Worm (Caenorhabditis elegans) whole organism, L1 larva: ENCODE measurements around the gene F40F12.9.
A peak's percentile ranks its signal among the peaks of the same experiment; 100 is the strongest.

Experiments used
- C04F5.9 ChIP-seq: sonication (generic microtip); optimal IDR thresholded peaks from 2 replicates; lab custom pipeline; 2016; ENCODE audit warnings: missing genetic modification characterization, missing compliant biosample characterization
- C16A3.4 ChIP-seq: fragments of 150-350 bp; optimal IDR thresholded peaks from 2 replicates; lab custom pipeline; 2014; ENCODE audit warnings: missing biosample characterization, missing genetic modification characterization
- C34B4.2 ChIP-seq: sonication (generic microtip); optimal IDR thresholded peaks from 2 replicates; lab custom pipeline; 2017; ENCODE audit warnings: mild to moderate bottlenecking, missing genetic modification characterization, missing compliant biosample characterization
- aha-1 ChIP-seq: fragments of 150-350 bp; optimal IDR thresholded peaks from 2 replicates; lab custom pipeline; 2014; ENCODE audit warnings: missing biosample characterization, missing genetic modification characterization
- aly-2 ChIP-seq: fragments of 150-350 bp; optimal IDR thresholded peaks from 2 replicates; lab custom pipeline; 2014; ENCODE audit warnings: missing biosample characterization, missing genetic modification characterization
- ceh-63 ChIP-seq: fragments of 200-800 bp; sonication (Bioruptor generic); optimal IDR thresholded peaks from 2 replicates; lab custom pipeline; 2018; ENCODE audit warnings: mild to moderate bottlenecking, missing genetic modification characterization, missing compliant biosample characterization
- ceh-8 ChIP-seq: fragments of 200-800 bp; sonication (Bioruptor generic); optimal IDR thresholded peaks from 2 replicates; lab custom pipeline; 2018; ENCODE audit warnings: mild to moderate bottlenecking, missing genetic modification characterization, moderate library complexity, missing compliant biosample characterization
- ceh-82 ChIP-seq, 3 experiments: fragments of 150-350 bp in 1 of 3; sonication (generic microtip) in 2 of 3; optimal IDR thresholded peaks; 2 replicates each; lab custom pipeline; 2014 to 2017; ENCODE audit warnings: missing biosample characterization in 3 of 3, missing genetic modification characterization in 3 of 3
- ceh-88 ChIP-seq: fragments of 200-800 bp; sonication (Bioruptor generic); IDR thresholded peaks from 2 replicates; pipeline ENCODE4 v1.3.6; 2022; ENCODE audit warnings: missing genetic modification characterization, missing compliant biosample characterization
- ceh-90 ChIP-seq: sonication (generic microtip); optimal IDR thresholded peaks from 2 replicates; lab custom pipeline; 2016; ENCODE audit warnings: missing genetic modification characterization, missing compliant biosample characterization
- dsc-1 ChIP-seq: sonication (generic microtip); optimal IDR thresholded peaks from 2 replicates; lab custom pipeline; 2016; ENCODE audit warnings: mild to moderate bottlenecking, missing genetic modification characterization, missing compliant biosample characterization
- efl-1 ChIP-seq, 4 experiments: fragments of 150-350 bp; optimal IDR thresholded peaks in 3 of 4; peaks in 1 of 4; 1 replicate in 1 of 4; 2 replicates in 3 of 4; lab custom pipeline; 2014; ENCODE audit warnings: missing biosample characterization in 2 of 4, missing genetic modification characterization in 2 of 4, missing genetic modification reagents in 2 of 4
- efl-3 ChIP-seq: fragments of 200-800 bp; sonication (Bioruptor generic); optimal IDR thresholded peaks from 2 replicates; lab custom pipeline; 2018; ENCODE audit warnings: mild to moderate bottlenecking, missing genetic modification characterization, missing compliant biosample characterization
- egl-13 ChIP-seq: sonication (generic microtip); optimal IDR thresholded peaks from 2 replicates; lab custom pipeline; 2016; ENCODE audit warnings: missing genotype, missing genetic modification reagents, missing genetic modification characterization, missing compliant biosample characterization
- elt-3 ChIP-seq, 6 experiments: fragments of 150-350 bp in 1 of 6; sonication (generic microtip); optimal IDR thresholded peaks; 2 replicates each; lab custom pipeline; 2017 to 2018; ENCODE audit warnings: missing biosample characterization in 6 of 6, missing genetic modification characterization in 6 of 6, inconsistent platforms in 1 of 6
- fkh-10 ChIP-seq: sonication (generic microtip); optimal IDR thresholded peaks from 2 replicates; lab custom pipeline; 2017; ENCODE audit warnings: missing biosample characterization, missing genetic modification reagents, missing genetic modification characterization
- fkh-4 ChIP-seq: sonication (generic microtip); optimal IDR thresholded peaks from 2 replicates; lab custom pipeline; 2016; ENCODE audit warnings: missing compliant biosample characterization, missing genetic modification characterization, borderline replicate concordance
- fkh-8 ChIP-seq: sonication (generic microtip); optimal IDR thresholded peaks from 2 replicates; lab custom pipeline; 2016; ENCODE audit warnings: mild to moderate bottlenecking, missing genetic modification characterization, missing compliant biosample characterization
- grh-1 ChIP-seq: fragments of 200-800 bp; sonication (Bioruptor generic); IDR thresholded peaks from 2 replicates; pipeline ENCODE4 v1.3.6; 2022; ENCODE audit warnings: missing genetic modification reagents, missing genetic modification characterization, missing compliant biosample characterization
- hlh-4 ChIP-seq: sonication (generic microtip); optimal IDR thresholded peaks from 2 replicates; lab custom pipeline; 2016; ENCODE audit warnings: mild to moderate bottlenecking, missing genetic modification characterization, missing compliant biosample characterization
- isw-1 ChIP-seq: fragments of 200-800 bp; sonication (Bioruptor generic); IDR thresholded peaks from 2 replicates; pipeline ENCODE4 v1.3.6; 2022; ENCODE audit warnings: missing genetic modification characterization, missing compliant biosample characterization
- jun-1 ChIP-seq: fragments of 150-350 bp; optimal IDR thresholded peaks from 2 replicates; lab custom pipeline; 2014; ENCODE audit warnings: missing biosample characterization, missing genetic modification reagents, missing genetic modification characterization
- lin-13 ChIP-seq: fragments of 150-350 bp; optimal IDR thresholded peaks from 2 replicates; lab custom pipeline; 2014; ENCODE audit warnings: missing biosample characterization, missing genetic modification reagents, missing genetic modification characterization
- lin-14 ChIP-seq: fragments of 200-800 bp; sonication (Bioruptor generic); optimal IDR thresholded peaks from 2 replicates; lab custom pipeline; 2018; ENCODE audit warnings: mild to moderate bottlenecking, missing genetic modification characterization, moderate library complexity, missing compliant biosample characterization
- lin-15B ChIP-seq: fragments of 150-350 bp; sonication (generic microtip); optimal IDR thresholded peaks from 3 replicates; lab custom pipeline; 2014; ENCODE audit warnings: missing biosample characterization, missing genetic modification characterization
- lin-35 ChIP-seq, 2 experiments: fragments of 150-350 bp; optimal IDR thresholded peaks; 2 replicates each; lab custom pipeline; 2014; ENCODE audit warnings: missing biosample characterization in 2 of 2, missing genetic modification characterization in 2 of 2, missing genetic modification reagents in 2 of 2
- lsy-2 ChIP-seq, 2 experiments: fragments of 150-350 bp; optimal IDR thresholded peaks; 2 replicates each; lab custom pipeline; 2014; ENCODE audit warnings: missing biosample characterization in 2 of 2, missing genetic modification characterization in 2 of 2
- mab-9 ChIP-seq: fragments of 200-800 bp; sonication (Bioruptor generic); IDR thresholded peaks from 2 replicates; pipeline ENCODE4 v1.3.6; 2022; ENCODE audit warnings: missing genetic modification reagents, missing genetic modification characterization, missing compliant biosample characterization
- mdl-1 ChIP-seq, 2 experiments: fragments of 150-350 bp; optimal IDR thresholded peaks; 2 replicates each; lab custom pipeline; 2014 to 2017; ENCODE audit warnings: missing biosample characterization in 2 of 2, missing genetic modification characterization in 2 of 2, inconsistent platforms in 1 of 2
- nhr-12 ChIP-seq: sonication (generic microtip); optimal IDR thresholded peaks from 2 replicates; lab custom pipeline; 2017; ENCODE audit warnings: missing biosample characterization, missing genetic modification characterization
- nhr-237 ChIP-seq: fragments of 150-350 bp; optimal IDR thresholded peaks from 2 replicates; lab custom pipeline; 2014; ENCODE audit warnings: missing biosample characterization, missing genetic modification characterization
- nhr-47 ChIP-seq: sonication (generic microtip); optimal IDR thresholded peaks from 2 replicates; lab custom pipeline; 2016; ENCODE audit warnings: mild to moderate bottlenecking, missing genetic modification characterization, moderate library complexity, missing compliant biosample characterization
- nhr-76 ChIP-seq: sonication (generic microtip); optimal IDR thresholded peaks from 2 replicates; lab custom pipeline; 2017; ENCODE audit warnings: missing biosample characterization, missing genetic modification characterization
- nhr-84 ChIP-seq: sonication (generic microtip); optimal IDR thresholded peaks from 2 replicates; lab custom pipeline; 2017; ENCODE audit warnings: missing biosample characterization, missing genetic modification characterization
- nhr-85 ChIP-seq: sonication (generic microtip); peaks from one replicate; lab custom pipeline; 2016; ENCODE audit warnings: missing genetic modification characterization, inconsistent platforms, missing compliant biosample characterization
- pag-3 ChIP-seq: sonication (generic microtip); optimal IDR thresholded peaks from 2 replicates; lab custom pipeline; 2017; ENCODE audit warnings: missing genetic modification characterization, mild to moderate bottlenecking, missing compliant biosample characterization, antibody characterized with exemption, borderline replicate concordance; ENCODE audit not compliant: insufficient read depth
- pax-3 ChIP-seq: fragments of 200-800 bp; sonication (Bioruptor generic); optimal IDR thresholded peaks from 2 replicates; lab custom pipeline; 2018; ENCODE audit warnings: mild to moderate bottlenecking, missing genetic modification characterization, moderate library complexity, missing compliant biosample characterization
- skn-1 ChIP-seq: fragments of 150-350 bp; optimal IDR thresholded peaks from 2 replicates; lab custom pipeline; 2014; ENCODE audit warnings: missing biosample characterization, missing genetic modification characterization
- snpc-4 ChIP-seq: fragments of 150-350 bp; optimal IDR thresholded peaks from 2 replicates; lab custom pipeline; 2014; ENCODE audit warnings: missing biosample characterization, missing genetic modification characterization
- sox-4 ChIP-seq: sonication (generic microtip); optimal IDR thresholded peaks from 2 replicates; lab custom pipeline; 2016; ENCODE audit warnings: missing genetic modification characterization, missing compliant biosample characterization
- sup-37 ChIP-seq: fragments of 200-800 bp; sonication (Bioruptor generic); optimal IDR thresholded peaks from 2 replicates; lab custom pipeline; 2018; ENCODE audit warnings: mild to moderate bottlenecking, missing genetic modification characterization, missing compliant biosample characterization
- tbx-2 ChIP-seq: sonication (generic microtip); optimal IDR thresholded peaks from 2 replicates; lab custom pipeline; 2016; ENCODE audit warnings: missing genetic modification characterization, missing compliant biosample characterization
- tlp-1 ChIP-seq: fragments of 150-350 bp; optimal IDR thresholded peaks from 2 replicates; lab custom pipeline; 2014; ENCODE audit warnings: missing biosample characterization, missing genetic modification characterization
- unc-98 ChIP-seq: fragments of 200-800 bp; sonication (Bioruptor generic); IDR thresholded peaks from 2 replicates; pipeline ENCODE4 v1.3.6; 2022; ENCODE audit warnings: missing genetic modification characterization, missing compliant biosample characterization
- vab-15 ChIP-seq: sonication (generic microtip); optimal IDR thresholded peaks from 2 replicates; lab custom pipeline; 2017; ENCODE audit warnings: missing genotype, mild to moderate bottlenecking, missing genetic modification characterization, missing compliant biosample characterization

F40F12.9 gene

ce11 chrIII:9910608-9911479, at the start of gene F40F12.9, which contains the start of gene cyld-1:
TSS of gene F40F12.9 (plus strand) at chrIII:9911328.
TSS of gene cyld-1 (minus strand) at chrIII:9910658.
- TF ChIP-seq tbx-2 (tag; lab: Kevin White, UChicago) = no peak
- peak; percentile 28 for TF ChIP-seq lin-14 (GFP tag; lab: Kevin White, UChicago)
- no peak for TF ChIP-seq nhr-237 (tag; lab: Kevin White, UChicago)
- TF ChIP-seq aly-2 (tag; lab: Kevin White, UChicago) = no peak
- TF ChIP-seq ceh-88 (GFP tag; lab: Robert Waterston, UW) = no peak
- TF ChIP-seq lin-35 (GFP tag; optimal IDR thresholded peaks at IDR 0.05; lab: Kevin White, UChicago) = peak in 1 of 2 experiments; percentile 20
- TF ChIP-seq nhr-85 (tag; lab: Kevin White, UChicago) = no peak

ce11 chrIII:9861470-9862342, 49.4 kb upstream of the F40F12.9 start:
- TF ChIP-seq egl-13 (peak; percentile 46), lin-13 (GFP tag; lab: Kevin White, UChicago) (peak; percentile 49), hlh-4 (no peak), fkh-10 (GFP tag; lab: Kevin White, UChicago) (peak; percentile 10), grh-1 (GFP tag; lab: Robert Waterston, UW) (no peak), C34B4.2 (no peak), isw-1 (no peak), ceh-82 (tag; optimal IDR thresholded peaks at IDR 0.05; lab: Kevin White, UChicago) (peak; percentile 42 to 58 (median 53)), pag-3 (tag; lab: Kevin White, UChicago) (no peak), ceh-63 (GFP tag; lab: Kevin White, UChicago) (no peak), C04F5.9 (tag; lab: Kevin White, UChicago) (no peak), nhr-47 (tag; lab: Kevin White, UChicago) (peak; percentile 77), efl-3 (no peak), sup-37 (GFP tag; lab: Kevin White, UChicago) (no peak), nhr-76 (tag; lab: Kevin White, UChicago) (no peak), snpc-4 (tag; lab: Kevin White, UChicago) (no peak), elt-3 (tag; optimal IDR thresholded peaks at IDR 0.05; lab: Kevin White, UChicago) (peak in 1 of 6 experiments; percentile 18), vab-15 (tag; lab: Kevin White, UChicago) (no peak), lin-15B (no peak), lin-14 (GFP tag; lab: Kevin White, UChicago) (peak; percentile 54), ceh-90 (peak; percentile 41), dsc-1 (tag; lab: Kevin White, UChicago) (peak; percentile 74), tlp-1 (tag; lab: Kevin White, UChicago) (no peak), tbx-2 (tag; lab: Kevin White, UChicago) (peak; percentile 43), jun-1 (tag; lab: Kevin White, UChicago) (no peak), mdl-1 (tag; optimal IDR thresholded peaks at IDR 0.05; lab: Kevin White, UChicago) (peak in 1 of 2 experiments; percentile 75), aly-2 (tag; lab: Kevin White, UChicago) (peak; percentile 49), unc-98 (GFP tag; lab: Robert Waterston, UW) (no peak), sox-4 (peak; percentile 2), mab-9 (no peak), skn-1 (tag; lab: Kevin White, UChicago) (no peak), ceh-8 (peak; percentile 23), fkh-8 (tag; lab: Kevin White, UChicago) (peak; percentile 49), lsy-2 (tag; optimal IDR thresholded peaks at IDR 0.05; lab: Kevin White, UChicago) (peak; percentile 48 to 76), nhr-12 (tag; lab: Kevin White, UChicago) (no peak), nhr-84 (tag; lab: Kevin White, UChicago) (no peak), pax-3 (peak; percentile 37), aha-1 (no peak), efl-1 (optimal IDR thresholded peaks at IDR 0.05; lab: Kevin White, UChicago) (peak; percentile 47 to 53), efl-1 (GFP tag; optimal IDR thresholded peaks at IDR 0.05 in 1 of 2; lab: Kevin White, UChicago) (peak; percentile 22 to 85), fkh-4 (no peak), C16A3.4 (tag; lab: Kevin White, UChicago) (peak; percentile 63)
